Fruit fly (Drosophila melanogaster) whole organism, embryonic: ENCODE results near the gene ps.
A peak's percentile ranks its signal among the peaks of the same experiment; 100 is the strongest.

Experiments used
- Atf-2 ChIP-seq: fragments of 200-800 bp; sonication (Bioruptor generic); optimal IDR thresholded peaks from 2 replicates; lab custom pipeline; 2016; ENCODE audit warnings: missing biosample characterization, missing genetic modification characterization
- BtbVII ChIP-seq: fragments of 200-800 bp; sonication (Bioruptor generic); optimal IDR thresholded peaks from 3 replicates; lab custom pipeline; 2017; ENCODE audit warnings: missing biosample characterization, mild to moderate bottlenecking, missing genetic modification characterization
- CG1024 ChIP-seq: fragments of 200-800 bp; sonication (Bioruptor generic); IDR thresholded peaks from 2 replicates; pipeline ENCODE4 v1.3.6; 2022; ENCODE audit warnings: missing biosample characterization, missing genetic modification characterization
- CG10274 ChIP-seq: fragments of 200-800 bp; sonication (Bioruptor generic); optimal IDR thresholded peaks from 3 replicates; lab custom pipeline; 2017; ENCODE audit warnings: missing biosample characterization, mild to moderate bottlenecking, missing genetic modification characterization
- CG10543 ChIP-seq: fragments of 200-800 bp; sonication (Bioruptor generic); optimal IDR thresholded peaks from 3 replicates; lab custom pipeline; 2017; ENCODE audit warnings: missing biosample characterization, mild to moderate bottlenecking, missing genetic modification characterization, moderate library complexity
- CG10565 ChIP-seq: fragments of 200-800 bp; sonication (Bioruptor generic); optimal IDR thresholded peaks from 3 replicates; lab custom pipeline; 2016; ENCODE audit warnings: missing biosample characterization, mild to moderate bottlenecking, missing genetic modification characterization
- CG12942 ChIP-seq: fragments of 200-800 bp; sonication (Bioruptor generic); optimal IDR thresholded peaks from 3 replicates; lab custom pipeline; 2016; ENCODE audit warnings: missing biosample characterization, missing genetic modification characterization
- CG13287 ChIP-seq: fragments of 200-800 bp; sonication (Bioruptor generic); IDR thresholded peaks from 2 replicates; pipeline ENCODE4 v1.3.6; 2022; ENCODE audit warnings: missing biosample characterization, missing genetic modification characterization; ENCODE audit not compliant: partially characterized antibody
- CG13624 ChIP-seq: fragments of 200-800 bp; sonication (Bioruptor generic); optimal IDR thresholded peaks from 2 replicates; lab custom pipeline; 2016; ENCODE audit warnings: missing biosample characterization, missing genetic modification characterization
- CG15601 ChIP-seq: fragments of 200-800 bp; sonication (Bioruptor generic); optimal IDR thresholded peaks from 3 replicates; lab custom pipeline; 2019; ENCODE audit warnings: missing biosample characterization, mild to moderate bottlenecking, missing genetic modification characterization, moderate library complexity
- CG15696 ChIP-seq: fragments of 200-800 bp; sonication (Bioruptor generic); optimal IDR thresholded peaks from 2 replicates; lab custom pipeline; 2019; ENCODE audit warnings: missing biosample characterization, mild to moderate bottlenecking, missing genetic modification characterization, moderate library complexity
- CG1602 ChIP-seq: fragments of 200-800 bp; sonication (Bioruptor generic); optimal IDR thresholded peaks from 3 replicates; lab custom pipeline; 2016; ENCODE audit warnings: missing biosample characterization, missing genetic modification characterization
- CG1603 ChIP-seq: fragments of 200-800 bp; sonication (Bioruptor generic); optimal IDR thresholded peaks from 2 replicates; lab custom pipeline; 2019; ENCODE audit warnings: missing biosample characterization, mild to moderate bottlenecking, missing genetic modification characterization, moderate library complexity
- CG17186 ChIP-seq: fragments of 200-800 bp; sonication (Bioruptor generic); optimal IDR thresholded peaks from 3 replicates; lab custom pipeline; 2017; ENCODE audit warnings: missing biosample characterization, missing genetic modification reagents, missing genetic modification characterization
- CG17612 ChIP-seq: fragments of 200-800 bp; sonication (Bioruptor generic); IDR thresholded peaks from 2 replicates; pipeline ENCODE4 v1.3.6; 2022; ENCODE audit warnings: missing biosample characterization, missing genetic modification characterization
- CG18619 ChIP-seq: fragments of 200-800 bp; sonication (Bioruptor generic); optimal IDR thresholded peaks from 3 replicates; lab custom pipeline; 2017; ENCODE audit warnings: missing biosample characterization, mild to moderate bottlenecking, missing genetic modification characterization
- CG2129 ChIP-seq: fragments of 200-800 bp; sonication (Bioruptor generic); IDR thresholded peaks from 2 replicates; pipeline ENCODE4 v1.3.6; 2022; ENCODE audit warnings: missing biosample characterization, missing genetic modification characterization; ENCODE audit not compliant: partially characterized antibody
- CG3847 ChIP-seq: fragments of 200-800 bp; sonication (Bioruptor generic); IDR thresholded peaks from 2 replicates; pipeline ENCODE4 v1.3.6; 2022; ENCODE audit warnings: missing biosample characterization, missing genetic modification characterization
- CG4328 ChIP-seq: fragments of 200-800 bp; sonication (Bioruptor generic); optimal IDR thresholded peaks from 3 replicates; lab custom pipeline; 2017; ENCODE audit warnings: missing biosample characterization, missing genetic modification reagents, missing genetic modification characterization
- CG8478 ChIP-seq: fragments of >200 bp; optimal IDR thresholded peaks from 2 replicates; lab custom pipeline; 2018
- D ChIP-seq, 2 experiments: fragments of 200-800 bp in 1 of 2; fragments of >200 bp in 1 of 2; sonication (Bioruptor generic) in 1 of 2; optimal IDR thresholded peaks; 2 replicates in 1 of 2; 3 replicates in 1 of 2; lab custom pipeline; 2017; ENCODE audit warnings: mild to moderate bottlenecking in 1 of 2, missing biosample characterization in 1 of 2, missing genetic modification characterization in 1 of 2, missing genetic modification reagents in 1 of 2
- Dref ChIP-seq: fragments of 200-800 bp; sonication (Bioruptor generic); IDR thresholded peaks from 2 replicates; pipeline ENCODE4 v1.3.6; 2022; ENCODE audit warnings: missing biosample characterization, missing genetic modification characterization
- Drgx ChIP-seq: fragments of 200-800 bp; sonication (Bioruptor generic); IDR thresholded peaks from 2 replicates; pipeline ENCODE4 v1.3.6; 2022; ENCODE audit warnings: missing biosample characterization, missing genetic modification characterization
- Ets65A ChIP-seq: fragments of 200-800 bp; sonication (Bioruptor generic); peaks from one replicate; lab custom pipeline; 2016; ENCODE audit warnings: missing biosample characterization, missing genetic modification characterization
- Lpt ChIP-seq: fragments of >200 bp; optimal IDR thresholded peaks from 2 replicates; lab custom pipeline; 2018; ENCODE audit warnings: missing biosample characterization, missing genetic modification characterization
- NC2β ChIP-seq: fragments of 200-800 bp; sonication (Bioruptor generic); optimal IDR thresholded peaks from 2 replicates; lab custom pipeline; 2016; ENCODE audit warnings: missing biosample characterization, missing genetic modification characterization
- NFAT ChIP-seq: fragments of 200-800 bp; sonication (Bioruptor generic); IDR thresholded peaks from 2 replicates; pipeline ENCODE4 v1.3.6; 2022; ENCODE audit warnings: missing biosample characterization, missing genetic modification characterization
- Nf-YA ChIP-seq: fragments of 200-800 bp; sonication (Bioruptor generic); IDR thresholded peaks from 2 replicates; pipeline ENCODE4 v1.3.6; 2022; ENCODE audit warnings: missing biosample characterization, missing genetic modification characterization
- PHDP ChIP-seq: fragments of 200-800 bp; sonication (Bioruptor generic); optimal IDR thresholded peaks from 3 replicates; lab custom pipeline; 2018; ENCODE audit warnings: missing biosample characterization, mild to moderate bottlenecking, missing genetic modification characterization, moderate library complexity
- Ptx1 ChIP-seq: fragments of 200-800 bp; sonication (Bioruptor generic); IDR thresholded peaks from 2 replicates; pipeline ENCODE4 v1.3.6; 2022; ENCODE audit warnings: missing biosample characterization, missing genetic modification characterization
- Ravus ChIP-seq: fragments of 200-800 bp; sonication (Bioruptor generic); IDR thresholded peaks from 2 replicates; pipeline ENCODE4 v1.3.6; 2022; ENCODE audit warnings: missing biosample characterization, missing genetic modification characterization
- Sry-β ChIP-seq: fragments of 200-800 bp; sonication (Bioruptor generic); optimal IDR thresholded peaks from 2 replicates; lab custom pipeline; 2018; ENCODE audit warnings: missing biosample characterization, mild to moderate bottlenecking, missing genetic modification characterization, moderate library complexity
- TFAM ChIP-seq: fragments of 200-800 bp; sonication (Bioruptor generic); optimal IDR thresholded peaks from 2 replicates; lab custom pipeline; 2017; ENCODE audit warnings: missing biosample characterization, missing genetic modification characterization, inconsistent platforms
- Xbp1 ChIP-seq: fragments of 200-800 bp; sonication (Bioruptor generic); optimal IDR thresholded peaks from 3 replicates; lab custom pipeline; 2016; ENCODE audit warnings: missing biosample characterization, mild to moderate bottlenecking, missing genetic modification characterization
- YL-1 ChIP-seq: fragments of 200-800 bp; sonication (Bioruptor generic); optimal IDR thresholded peaks from 3 replicates; lab custom pipeline; 2017; ENCODE audit warnings: missing biosample characterization, mild to moderate bottlenecking, missing genetic modification characterization
- bbx ChIP-seq: fragments of 200-800 bp; sonication (Bioruptor generic); IDR thresholded peaks from 2 replicates; pipeline ENCODE4 v1.3.6; 2022; ENCODE audit warnings: missing biosample characterization, missing genetic modification characterization; ENCODE audit not compliant: partially characterized antibody
- da ChIP-seq: fragments of 200-800 bp; sonication (Bioruptor generic); optimal IDR thresholded peaks from 2 replicates; lab custom pipeline; 2016; ENCODE audit warnings: missing biosample characterization, missing genetic modification characterization
- dati ChIP-seq: fragments of 200-800 bp; sonication (Bioruptor generic); IDR thresholded peaks from 2 replicates; pipeline ENCODE4 v1.3.6; 2022; ENCODE audit warnings: missing biosample characterization, missing genetic modification characterization
- dmrt99B ChIP-seq: fragments of 200-800 bp; sonication (Bioruptor generic); optimal IDR thresholded peaks from 2 replicates; lab custom pipeline; 2018; ENCODE audit warnings: missing biosample characterization, mild to moderate bottlenecking, missing genetic modification characterization, moderate library complexity
- eyg ChIP-seq: fragments of 200-800 bp; sonication (Bioruptor generic); optimal IDR thresholded peaks from 3 replicates; lab custom pipeline; 2016; ENCODE audit warnings: missing biosample characterization, missing genetic modification characterization
- gcm ChIP-seq: fragments of 200-800 bp; sonication (Bioruptor generic); optimal IDR thresholded peaks from 2 replicates; lab custom pipeline; 2019; ENCODE audit warnings: missing biosample characterization, mild to moderate bottlenecking, missing genetic modification characterization, moderate library complexity
- gem ChIP-seq: fragments of 200-800 bp; sonication (Bioruptor generic); optimal IDR thresholded peaks from 2 replicates; lab custom pipeline; 2019; ENCODE audit warnings: missing biosample characterization, mild to moderate bottlenecking, missing genetic modification characterization, moderate library complexity
- gfzf ChIP-seq: fragments of 200-800 bp; sonication (Bioruptor generic); optimal IDR thresholded peaks from 2 replicates; lab custom pipeline; 2016; ENCODE audit warnings: missing biosample characterization, mild to moderate bottlenecking, missing genetic modification characterization, moderate library complexity
- gt ChIP-seq: fragments of 200-800 bp; sonication (Bioruptor generic); IDR thresholded peaks from 2 replicates; pipeline ENCODE4 v1.3.6; 2022; ENCODE audit warnings: missing biosample characterization, missing genetic modification characterization
- lbe ChIP-seq: fragments of 200-800 bp; sonication (Bioruptor generic); optimal IDR thresholded peaks from 2 replicates; lab custom pipeline; 2016; ENCODE audit warnings: missing biosample characterization, mild to moderate bottlenecking, missing genetic modification characterization
- pan ChIP-seq, 4 experiments: fragments of >200 bp in 3 of 4; fragments of 200-800 bp in 1 of 4; sonication (Bioruptor generic) in 1 of 4; optimal IDR thresholded peaks in 3 of 4; IDR thresholded peaks in 1 of 4; 2 replicates each; pipeline versions ENCODE4 v1.3.6 to Lab custom; 2017 to 2022; ENCODE audit warnings: missing biosample characterization in 2 of 4, missing genetic modification characterization in 2 of 4, mixed read lengths in 1 of 4
- repo ChIP-seq: fragments of 200-800 bp; sonication (Bioruptor generic); optimal IDR thresholded peaks from 2 replicates; lab custom pipeline; 2016; ENCODE audit warnings: missing biosample characterization, missing genetic modification characterization
- seq ChIP-seq: fragments of 200-800 bp; sonication (Bioruptor generic); IDR thresholded peaks from 2 replicates; pipeline ENCODE4 v1.3.6; 2022; ENCODE audit warnings: missing biosample characterization, missing genetic modification characterization
- toy ChIP-seq: fragments of 200-800 bp; sonication (Bioruptor generic); IDR thresholded peaks from 2 replicates; pipeline ENCODE4 v1.3.6; 2022; ENCODE audit warnings: missing biosample characterization, missing genetic modification characterization
- vnd ChIP-seq: fragments of 200-800 bp; sonication (Bioruptor generic); IDR thresholded peaks from 3 replicates; pipeline ENCODE4 v1.3.6; 2022; ENCODE audit warnings: missing biosample characterization, missing genetic modification characterization; ENCODE audit not compliant: partially characterized antibody

Gene ps

dm6 chr3R:9404104-9404512 is 13.6 kb upstream of the ps start, which contains the start of the genes CG9356, BBIP1 and CG8135 (continued):
- TF ChIP-seq CG1024 (GFP tag; lab: Robert Waterston, UW) (peak; percentile 62; the same call in 1 of the 2 replicates), eyg (GFP tag; lab: Kevin White, UChicago) (peak; percentile 64), dati (no peak), CG13287 (GFP tag; lab: Robert Waterston, UW) (peak; percentile 71), da (peak; percentile 60), CG4328 (GFP tag; lab: Kevin White, UChicago) (peak; percentile 0), CG1602 (GFP tag; lab: Kevin White, UChicago) (peak; percentile 69), D (optimal IDR thresholded peaks at IDR 0.05; lab: Kevin White, UChicago) (no peak), D (GFP tag; optimal IDR thresholded peaks at IDR 0.05; lab: Kevin White, UChicago) (peak; percentile 19), Atf-2 (GFP tag; lab: Kevin White, UChicago) (peak; percentile 57), Xbp1 (GFP tag; lab: Kevin White, UChicago) (peak; percentile 85), CG3847 (GFP tag; lab: Robert Waterston, UW) (peak; percentile 87), seq (GFP tag; lab: Robert Waterston, UW) (peak; percentile 46; the same call in 1 of the 2 replicates), CG10274 (GFP tag; lab: Kevin White, UChicago) (no peak), CG10543 (GFP tag; lab: Kevin White, UChicago) (peak; percentile 50), gfzf (GFP tag; lab: Kevin White, UChicago) (peak; percentile 98), Nf-YA (peak; percentile 30; the same call in 1 of the 2 replicates), Ravus (GFP tag; lab: Robert Waterston, UW) (0 out of 2 replicates have a peak, but pooled peaks have one; percentile 5), NC2β (GFP tag; lab: Kevin White, UChicago) (peak; percentile 88), Sry-β (GFP tag; lab: Kevin White, UChicago) (peak; percentile 59), bbx (GFP tag; lab: Robert Waterston, UW) (no peak), CG10565 (GFP tag; lab: Kevin White, UChicago) (no peak), CG1603 (tag; lab: Kevin White, UChicago) (peak; percentile 85), repo (GFP tag; lab: Kevin White, UChicago) (peak; percentile 52), CG13624 (GFP tag; lab: Kevin White, UChicago) (peak; percentile 90), CG18619 (GFP tag; lab: Kevin White, UChicago) (peak; percentile 39), gcm (GFP tag; lab: Kevin White, UChicago) (no peak), Lpt (GFP tag; lab: Kevin White, UChicago) (no peak), lbe (peak; percentile 82), CG17612 (no peak), PHDP (tag; lab: Kevin White, UChicago) (peak; percentile 73), CG12942 (GFP tag; lab: Kevin White, UChicago) (peak; percentile 82), CG8478 (lab: Kevin White, UChicago) (no peak), YL-1 (GFP tag; lab: Kevin White, UChicago) (peak; percentile 96), gt (GFP tag; lab: Robert Waterston, UW) (no peak), TFAM (GFP tag; lab: Kevin White, UChicago) (no peak), Ets65A (GFP tag; lab: Kevin White, UChicago) (peak; percentile 97), dmrt99B (no peak), pan (optimal IDR thresholded peaks at IDR 0.05; lab: Kevin White, UChicago) (no peak), pan (GFP tag; optimal IDR thresholded peaks at IDR 0.05 in 1 of 2, IDR thresholded peaks at IDR 0.05 in 1 of 2) (peak in 1 of 2 experiments; percentile 80), CG2129 (GFP tag; lab: Robert Waterston, UW) (no peak), vnd (GFP tag; lab: Robert Waterston, UW) (no peak), CG15601 (tag; lab: Kevin White, UChicago) (peak; percentile 79), gem (no peak), NFAT (GFP tag; lab: Robert Waterston, UW) (peak; percentile 24; the same call in 1 of the 2 replicates), toy (no peak), Ptx1 (GFP tag; lab: Robert Waterston, UW) (peak; percentile 71), Dref (GFP tag; lab: Robert Waterston, UW) (peak; percentile 43), CG17186 (peak; percentile 82), Drgx (GFP tag; lab: Robert Waterston, UW) (no peak), BtbVII (GFP tag; lab: Kevin White, UChicago) (peak; percentile 2), CG15696 (peak; percentile 47)
